Fruit fly (Drosophila melanogaster) whole organism: ENCODE measurements around the gene CG1428.

Experiments used
- Dll ChIP-seq: fragments of >200 bp; optimal IDR thresholded peaks from 2 replicates; lab custom pipeline; 2017
- psq ChIP-seq: fragments of >200 bp; optimal IDR thresholded peaks from 2 replicates; lab custom pipeline; 2017

DNA sequence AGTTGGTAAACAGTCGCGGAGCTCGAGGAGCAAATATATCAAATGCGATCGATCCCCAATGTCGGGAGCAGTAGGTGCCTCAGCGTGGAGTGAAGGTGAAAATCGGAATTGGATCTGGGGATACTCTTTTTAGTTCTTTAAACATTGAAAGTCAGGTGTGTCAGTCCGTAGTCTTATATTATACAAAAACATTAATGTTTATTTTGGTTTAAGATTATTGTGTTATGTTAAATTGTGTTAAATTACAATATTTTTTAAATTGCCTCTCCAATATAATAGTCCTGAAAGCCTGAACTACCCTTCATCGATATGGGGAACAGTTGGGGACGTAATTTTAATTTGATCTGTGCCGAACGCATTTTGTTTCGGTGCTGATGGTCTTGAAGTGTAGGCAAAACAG lies 26.7 kb upstream of the CG1428 start:
- TF ChIP-seq psq (lab: Kevin White, UChicago) (no peak), Dll (no peak)
